Fruit fly (Drosophila melanogaster) whole organism, prepupa: Measurements from ENCODE around the gene CG31176.

Source experiments
- Blimp-1 ChIP-seq: fragments of 200-800 bp; sonication (Bioruptor generic); optimal IDR thresholded peaks from 3 replicates; lab custom pipeline; 2017; ENCODE audit warnings: missing biosample characterization, missing genetic modification characterization, mild to moderate bottlenecking, moderate library complexity, missing genetic modification reagents
- CG10631 ChIP-seq: fragments of 200-800 bp; sonication (Bioruptor generic); optimal IDR thresholded peaks from 2 replicates; lab custom pipeline; 2016; ENCODE audit warnings: missing biosample characterization, missing genetic modification characterization
- CG10669 ChIP-seq: fragments of 200-800 bp; sonication (Bioruptor generic); optimal IDR thresholded peaks from 3 replicates; lab custom pipeline; 2018; ENCODE audit warnings: missing biosample characterization, mild to moderate bottlenecking, missing genetic modification characterization, moderate library complexity
- CG11294 ChIP-seq: fragments of 200-800 bp; sonication (Bioruptor generic); IDR thresholded peaks from 2 replicates; pipeline ENCODE4 v1.3.6; 2022; ENCODE audit warnings: missing biosample characterization, missing genetic modification characterization
- CG15336 ChIP-seq: fragments of 200-800 bp; sonication (Bioruptor generic); IDR thresholded peaks from 2 replicates; pipeline ENCODE4 v1.3.6; 2022; ENCODE audit warnings: missing biosample characterization, missing genetic modification characterization
- CG16779 ChIP-seq: fragments of 200-800 bp; sonication (Bioruptor generic); optimal IDR thresholded peaks from 3 replicates; lab custom pipeline; 2017; ENCODE audit warnings: missing biosample characterization, mild to moderate bottlenecking, missing genetic modification characterization
- CG3032 ChIP-seq: fragments of 200-800 bp; optimal IDR thresholded peaks from 2 replicates; lab custom pipeline; 2019; ENCODE audit warnings: missing biosample characterization, mild to moderate bottlenecking, missing genetic modification characterization, moderate library complexity
- CG31627 ChIP-seq: fragments of 200-800 bp; sonication (Bioruptor generic); optimal IDR thresholded peaks from 3 replicates; lab custom pipeline; 2016; ENCODE audit warnings: missing biosample characterization, missing genetic modification characterization
- CG32006 ChIP-seq: fragments of 200-800 bp; sonication (Bioruptor generic); optimal IDR thresholded peaks from 3 replicates; lab custom pipeline; 2017; ENCODE audit warnings: missing biosample characterization, mild to moderate bottlenecking, missing genetic modification characterization
- CG4318 ChIP-seq: fragments of 200-800 bp; sonication (Bioruptor generic); optimal IDR thresholded peaks from 3 replicates; lab custom pipeline; 2017; ENCODE audit warnings: missing biosample characterization, mild to moderate bottlenecking, missing genetic modification characterization
- CG6163 ChIP-seq: fragments of 200-800 bp; sonication (Bioruptor generic); IDR thresholded peaks from 3 replicates; pipeline ENCODE4 v1.3.6; 2022; ENCODE audit warnings: missing biosample characterization, missing genetic modification characterization
- CG6792 ChIP-seq: fragments of 200-800 bp; sonication (Bioruptor generic); optimal IDR thresholded peaks from 3 replicates; lab custom pipeline; 2016; ENCODE audit warnings: missing biosample characterization, missing genetic modification characterization
- CG6808 ChIP-seq: fragments of 200-800 bp; sonication (Bioruptor generic); optimal IDR thresholded peaks from 3 replicates; lab custom pipeline; 2017; ENCODE audit warnings: missing biosample characterization, missing genetic modification characterization, mild to moderate bottlenecking, moderate library complexity, missing genetic modification reagents
- CG6854 ChIP-seq: fragments of 200-800 bp; sonication (Bioruptor generic); optimal IDR thresholded peaks from 2 replicates; lab custom pipeline; 2017; ENCODE audit warnings: missing biosample characterization, mild to moderate bottlenecking, missing genetic modification characterization
- CG7368 ChIP-seq: fragments of 200-800 bp; sonication (Bioruptor generic); optimal IDR thresholded peaks from 3 replicates; lab custom pipeline; 2016; ENCODE audit warnings: missing biosample characterization, missing genetic modification characterization
- CG8119 ChIP-seq: fragments of 200-800 bp; sonication (Bioruptor generic); IDR thresholded peaks from 3 replicates; pipeline ENCODE4 v1.3.6; 2022; ENCODE audit warnings: missing biosample characterization, missing genetic modification characterization
- CG8319 ChIP-seq: fragments of 200-800 bp; sonication (Bioruptor generic); optimal IDR thresholded peaks from 3 replicates; lab custom pipeline; 2016; ENCODE audit warnings: missing biosample characterization, missing genetic modification characterization
- Eip75B ChIP-seq: fragments of 200-800 bp; sonication (Bioruptor generic); optimal IDR thresholded peaks from 3 replicates; lab custom pipeline; 2016; ENCODE audit warnings: missing biosample characterization, missing genetic modification characterization
- Eip93F ChIP-seq: fragments of 200-800 bp; sonication (Bioruptor generic); optimal IDR thresholded peaks from 2 replicates; lab custom pipeline; 2016; ENCODE audit warnings: missing biosample characterization, mild to moderate bottlenecking, missing genetic modification characterization
- Ets21C ChIP-seq: fragments of 200-800 bp; sonication (Bioruptor generic); optimal IDR thresholded peaks from 3 replicates; lab custom pipeline; 2016; ENCODE audit warnings: missing biosample characterization, missing genetic modification characterization
- Ets96B ChIP-seq: fragments of 200-800 bp; optimal IDR thresholded peaks from 2 replicates; lab custom pipeline; 2019; ENCODE audit warnings: missing biosample characterization, mild to moderate bottlenecking, missing genetic modification characterization, moderate library complexity
- Gug ChIP-seq: fragments of 200-800 bp; sonication (Bioruptor generic); IDR thresholded peaks from 2 replicates; pipeline ENCODE4 v1.3.6; 2022; ENCODE audit warnings: missing biosample characterization, missing genetic modification characterization
- Hr38 ChIP-seq: sonication (Bioruptor generic); optimal IDR thresholded peaks from 2 replicates; lab custom pipeline; 2016; ENCODE audit warnings: missing biosample characterization, missing genetic modification characterization
- Hr39 ChIP-seq: fragments of 200-800 bp; sonication (Bioruptor generic); optimal IDR thresholded peaks from 2 replicates; lab custom pipeline; 2016; ENCODE audit warnings: missing biosample characterization, missing genetic modification characterization
- Hr4 ChIP-seq: fragments of 200-800 bp; sonication (Bioruptor generic); optimal IDR thresholded peaks from 3 replicates; lab custom pipeline; 2016; ENCODE audit warnings: missing biosample characterization, missing genetic modification characterization
- Lpt ChIP-seq: fragments of 200-800 bp; sonication (Bioruptor generic); optimal IDR thresholded peaks from 3 replicates; lab custom pipeline; 2016; ENCODE audit warnings: missing biosample characterization, missing genetic modification characterization
- Met ChIP-seq: fragments of 200-800 bp; sonication (Bioruptor generic); optimal IDR thresholded peaks from 3 replicates; lab custom pipeline; 2016; ENCODE audit warnings: missing biosample characterization, missing genetic modification characterization
- OdsH ChIP-seq: fragments of 200-800 bp; sonication (Bioruptor generic); optimal IDR thresholded peaks from 3 replicates; lab custom pipeline; 2016; ENCODE audit warnings: missing biosample characterization, missing genetic modification characterization
- Smox ChIP-seq: fragments of 200-800 bp; sonication (Bioruptor generic); optimal IDR thresholded peaks from 3 replicates; lab custom pipeline; 2016; ENCODE audit warnings: missing biosample characterization, missing genetic modification characterization
- Sox102F ChIP-seq: fragments of 200-800 bp; sonication (Bioruptor generic); optimal IDR thresholded peaks from 2 replicates; lab custom pipeline; 2016; ENCODE audit warnings: missing biosample characterization, mild to moderate bottlenecking, missing genetic modification characterization
- Sox14 ChIP-seq: fragments of 200-800 bp; sonication (Bioruptor generic); optimal IDR thresholded peaks from 3 replicates; lab custom pipeline; 2016; ENCODE audit warnings: missing biosample characterization, missing genetic modification characterization
- Sox15 ChIP-seq: fragments of 200-800 bp; sonication (Bioruptor generic); optimal IDR thresholded peaks from 3 replicates; lab custom pipeline; 2016; ENCODE audit warnings: missing biosample characterization, missing genetic modification characterization
- achi ChIP-seq: fragments of 200-800 bp; sonication (Bioruptor generic); optimal IDR thresholded peaks from 3 replicates; lab custom pipeline; 2016; ENCODE audit warnings: missing biosample characterization, missing genetic modification characterization
- acj6 ChIP-seq: fragments of 200-800 bp; sonication (Bioruptor generic); optimal IDR thresholded peaks from 3 replicates; lab custom pipeline; 2016; ENCODE audit warnings: missing biosample characterization, missing genetic modification characterization
- cyc ChIP-seq: fragments of 200-800 bp; sonication (Bioruptor generic); optimal IDR thresholded peaks from 3 replicates; lab custom pipeline; 2016; ENCODE audit warnings: missing biosample characterization, missing genetic modification characterization
- dsx ChIP-seq: fragments of 200-800 bp; optimal IDR thresholded peaks from 3 replicates; lab custom pipeline; 2019; ENCODE audit warnings: missing biosample characterization, mild to moderate bottlenecking, missing genetic modification characterization, moderate library complexity; ENCODE audit not compliant: poor library complexity, severe bottlenecking
- eg ChIP-seq: fragments of 200-800 bp; sonication (Bioruptor generic); IDR thresholded peaks from 3 replicates; pipeline ENCODE4 v1.3.6; 2022; ENCODE audit warnings: missing biosample characterization, missing genetic modification characterization
- esn ChIP-seq: fragments of 200-800 bp; sonication (Bioruptor generic); optimal IDR thresholded peaks from 2 replicates; lab custom pipeline; 2016; ENCODE audit warnings: missing biosample characterization, mild to moderate bottlenecking, missing genetic modification characterization, moderate library complexity
- fd59A ChIP-seq: fragments of 200-800 bp; sonication (Bioruptor generic); optimal IDR thresholded peaks from 2 replicates; lab custom pipeline; 2017; ENCODE audit warnings: missing biosample characterization, mild to moderate bottlenecking, missing genetic modification characterization, missing genetic modification reagents
- fd85E ChIP-seq: fragments of 200-800 bp; sonication (Bioruptor generic); optimal IDR thresholded peaks from 3 replicates; lab custom pipeline; 2016; ENCODE audit warnings: missing biosample characterization, missing genetic modification characterization
- fkh ChIP-seq: fragments of 200-800 bp; sonication (Bioruptor generic); optimal IDR thresholded peaks from 3 replicates; lab custom pipeline; 2017; ENCODE audit warnings: missing biosample characterization, mild to moderate bottlenecking, missing genetic modification characterization, moderate library complexity
- net ChIP-seq: fragments of 200-800 bp; sonication (Bioruptor generic); optimal IDR thresholded peaks from 3 replicates; lab custom pipeline; 2016; ENCODE audit warnings: missing biosample characterization, missing genetic modification characterization
- pdm3 ChIP-seq: fragments of 200-800 bp; sonication (Bioruptor generic); optimal IDR thresholded peaks from 3 replicates; lab custom pipeline; 2016; ENCODE audit warnings: missing biosample characterization, missing genetic modification characterization
- salr ChIP-seq, 2 experiments: fragments of 200-800 bp; sonication (Bioruptor generic); optimal IDR thresholded peaks; 3 replicates each; lab custom pipeline; 2016 to 2018; ENCODE audit warnings: missing biosample characterization in 2 of 2, missing genetic modification characterization in 2 of 2, mild to moderate bottlenecking in 1 of 2
- spab ChIP-seq: fragments of 200-800 bp; sonication (Bioruptor generic); optimal IDR thresholded peaks from 2 replicates; lab custom pipeline; 2017; ENCODE audit warnings: missing biosample characterization, mild to moderate bottlenecking, missing genetic modification characterization, missing genetic modification reagents
- ss ChIP-seq, 2 experiments: fragments of 200-800 bp; sonication (Bioruptor generic); optimal IDR thresholded peaks; 2 replicates in 1 of 2; 3 replicates in 1 of 2; lab custom pipeline; 2017 to 2018; ENCODE audit warnings: mild to moderate bottlenecking in 2 of 2, missing biosample characterization in 2 of 2, missing genetic modification characterization in 2 of 2, moderate library complexity in 1 of 2
- svp ChIP-seq: fragments of 200-800 bp; sonication (Bioruptor generic); peaks from one replicate; lab custom pipeline; 2016; ENCODE audit warnings: missing biosample characterization, missing genetic modification characterization
- topi ChIP-seq: fragments of 200-800 bp; sonication (Bioruptor generic); optimal IDR thresholded peaks from 3 replicates; lab custom pipeline; 2016; ENCODE audit warnings: missing biosample characterization, missing genetic modification characterization
- vri ChIP-seq: fragments of 200-800 bp; sonication (Bioruptor generic); optimal IDR thresholded peaks from 3 replicates; lab custom pipeline; 2016; ENCODE audit warnings: missing biosample characterization, mild to moderate bottlenecking, missing genetic modification characterization

Gene CG31176

DNA sequence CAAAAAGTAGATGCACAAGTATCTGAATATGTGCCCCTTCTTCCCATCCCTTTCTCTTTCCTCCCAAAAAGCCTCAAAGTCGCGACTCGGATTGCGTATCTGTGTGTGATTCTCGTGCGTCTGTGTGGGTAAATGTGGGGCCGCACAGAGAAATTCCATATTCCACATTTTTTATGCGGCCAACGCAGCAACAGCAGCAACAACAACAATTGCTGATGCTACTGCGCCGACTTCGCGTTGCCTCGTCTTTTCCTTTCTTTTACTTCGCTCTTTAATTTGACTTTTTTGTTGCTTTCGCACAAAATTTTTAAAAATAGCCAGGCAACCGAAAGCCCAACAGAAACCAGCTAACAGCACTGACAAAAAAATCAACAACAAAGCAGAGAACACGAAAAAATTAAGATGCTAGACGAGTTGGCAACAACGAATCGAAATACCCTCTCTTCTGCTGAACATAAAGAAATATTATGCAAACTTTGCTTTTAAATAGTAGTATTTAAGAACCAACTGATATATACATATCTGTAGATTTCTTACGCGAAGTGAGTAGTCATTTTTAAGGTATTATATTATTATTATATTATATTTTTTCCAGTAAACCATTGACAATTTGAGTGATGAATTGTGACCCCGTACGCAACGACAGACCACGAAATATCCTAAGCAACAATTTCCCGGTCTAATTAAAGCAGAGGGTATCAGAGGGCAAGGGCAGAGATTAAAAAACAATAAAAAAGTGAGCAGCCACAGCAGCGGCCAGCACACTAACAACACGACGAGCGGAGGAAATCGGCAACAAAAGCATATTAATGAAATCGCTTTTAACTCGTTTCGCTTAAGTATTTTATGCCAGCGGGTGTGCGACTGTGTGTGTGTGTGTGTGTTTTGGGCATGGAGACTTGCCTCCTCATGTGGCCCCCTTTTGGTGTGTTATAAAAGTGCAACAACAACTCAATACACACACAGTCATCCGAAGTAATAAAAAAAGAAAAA lies 62.7 kb downstream of the CG31176 start:
- TF ChIP-seq CG32006 (GFP tag; lab: Kevin White, UChicago) (peak; percentile 85), OdsH (GFP tag; lab: Kevin White, UChicago) (peak; percentile 72), CG7368 (GFP tag; lab: Kevin White, UChicago) (peak; percentile 45), CG4318 (GFP tag; lab: Kevin White, UChicago) (peak; percentile 58), CG10631 (GFP tag; lab: Kevin White, UChicago) (peak; percentile 83), CG31627 (GFP tag; lab: Kevin White, UChicago) (peak; percentile 60), salr (GFP tag; optimal IDR thresholded peaks at IDR 0.05; lab: Kevin White, UChicago) (peak; percentile 23 to 76), CG6163 (GFP tag; lab: Robert Waterston, UW) (peak; percentile 62; the same call in 2 of the 3 replicates), Smox (GFP tag; lab: Kevin White, UChicago) (peak; percentile 52), CG11294 (GFP tag; lab: Robert Waterston, UW) (no peak), CG8319 (peak; percentile 65), svp (peak; percentile 80), Met (peak; percentile 60), acj6 (GFP tag; lab: Kevin White, UChicago) (peak; percentile 74), spab (GFP tag; lab: Kevin White, UChicago) (peak; percentile 61), CG6792 (peak; percentile 71), CG15336 (GFP tag; lab: Robert Waterston, UW) (peak; percentile 50; the same call in 1 of the 2 replicates), Gug (GFP tag; lab: Robert Waterston, UW) (peak; percentile 32; the same call in 1 of the 2 replicates), Hr38 (GFP tag; lab: Kevin White, UChicago) (no peak), vri (GFP tag; lab: Kevin White, UChicago) (peak; percentile 20), CG3032 (tag; lab: Kevin White, UChicago) (peak; percentile 52), esn (GFP tag; lab: Kevin White, UChicago) (peak; percentile 79), CG6808 (GFP tag; lab: Kevin White, UChicago) (peak; percentile 50), ss (GFP tag; optimal IDR thresholded peaks at IDR 0.05; lab: Kevin White, UChicago) (peak; percentile 19 to 63), Hr4 (GFP tag; lab: Kevin White, UChicago) (peak; percentile 66), Sox102F (peak; percentile 54), Blimp-1 (GFP tag; lab: Kevin White, UChicago) (peak; percentile 8), Eip93F (GFP tag; lab: Kevin White, UChicago) (no peak), fd85E (GFP tag; lab: Kevin White, UChicago) (no peak), Ets21C (GFP tag; lab: Kevin White, UChicago) (peak; percentile 47), dsx (GFP tag; lab: Kevin White, UChicago) (peak; percentile 72), achi (GFP tag; lab: Kevin White, UChicago) (peak; percentile 73), Hr39 (GFP tag; lab: Kevin White, UChicago) (peak; percentile 58), Sox15 (GFP tag; lab: Kevin White, UChicago) (peak; percentile 67), Eip75B (GFP tag; lab: Kevin White, UChicago) (peak; percentile 7), pdm3 (peak; percentile 62), fkh (GFP tag; lab: Kevin White, UChicago) (no peak), topi (GFP tag; lab: Kevin White, UChicago) (peak; percentile 68), Sox14 (GFP tag; lab: Kevin White, UChicago) (peak; percentile 30), CG8119 (GFP tag; lab: Robert Waterston, UW) (peak; percentile 58; the same call in 2 of the 3 replicates), Ets96B (tag; lab: Kevin White, UChicago) (peak; percentile 76), eg (peak; percentile 38; the same call in 2 of the 3 replicates), cyc (peak; percentile 54), CG16779 (peak; percentile 7), Lpt (GFP tag; lab: Kevin White, UChicago) (peak; percentile 19), CG10669 (peak; percentile 59), net (peak; percentile 28), CG6854 (GFP tag; lab: Kevin White, UChicago) (no peak), fd59A (peak; percentile 35)
